Fruit fly (Drosophila melanogaster): Measurements from ENCODE around the gene dpr5.

- TF ChIP-seq CG33017 (tag; optimal IDR thresholded peaks at IDR 0.05) (no peak), bab1 (GFP tag; optimal IDR thresholded peaks at IDR 0.05) (no peak), kay (GFP tag; ENCODE audit: borderline replicate concordance) (no peak), Mnt (GFP tag; optimal IDR thresholded peaks at IDR 0.05) (no peak), tj (GFP tag; optimal IDR thresholded peaks at IDR 0.05) (no peak), CG11617 (GFP tag; optimal IDR thresholded peaks at IDR 0.05) (no peak), Clk (GFP tag; optimal IDR thresholded peaks at IDR 0.05) (no peak), cic (GFP tag; optimal IDR thresholded peaks at IDR 0.05) (no peak)
Observed at dm6 chr3R:11451207-11451841, 48.5 kb upstream of the dpr5 start, which contains the start of gene sals.

Data from whole organism, adult.